Fruit fly (Drosophila melanogaster): ENCODE data around the gene CheA7a.

Gene CheA7a

DNA sequence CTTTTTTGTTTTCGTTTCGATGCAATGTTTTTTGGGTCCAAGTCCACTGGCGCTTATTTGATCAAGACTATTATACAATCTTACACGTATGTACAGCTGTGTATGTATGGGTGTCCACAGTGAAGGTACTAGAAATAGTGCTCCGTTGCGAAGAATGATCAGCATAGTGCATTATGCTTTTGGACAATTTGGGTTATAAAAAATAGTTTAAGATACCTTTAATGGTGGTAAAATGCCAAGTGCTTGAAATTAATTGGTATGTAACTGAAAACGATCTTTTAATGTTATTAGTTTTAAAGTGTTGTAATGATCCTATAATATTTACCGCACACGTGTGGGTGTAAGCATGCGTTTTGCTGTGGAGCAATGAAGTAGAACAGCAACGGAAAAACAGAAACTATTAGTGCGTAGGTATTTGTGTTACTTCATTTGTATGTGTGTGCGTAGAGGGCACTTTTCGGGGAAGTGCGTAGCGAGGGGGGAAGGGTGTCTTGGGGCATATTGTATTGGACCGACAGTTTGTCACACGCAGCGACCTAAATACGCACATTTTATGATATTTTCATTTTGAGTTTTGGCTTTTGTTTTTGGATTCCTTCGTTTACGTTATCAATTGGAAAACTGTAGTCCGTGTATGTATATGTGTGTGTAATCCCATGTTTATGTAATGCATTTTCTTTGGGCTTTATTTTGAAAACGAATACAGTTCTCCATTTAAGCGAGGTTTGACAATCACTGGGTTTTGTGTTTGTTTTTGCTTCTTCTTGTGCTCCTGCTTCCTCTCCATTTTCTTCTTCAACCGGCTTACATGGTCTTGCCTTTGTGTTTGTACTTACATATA lies 41.6 kb upstream of the CheA7a start:
- peak; percentile 81 for TF ChIP-seq sv (GFP tag; optimal IDR thresholded peaks at IDR 0.05)
- no peak for TF ChIP-seq woc (GFP tag; optimal IDR thresholded peaks at IDR 0.05)
- peak; percentile 0 for TF ChIP-seq HLH106 (tag; optimal IDR thresholded peaks at IDR 0.05)

DNA sequence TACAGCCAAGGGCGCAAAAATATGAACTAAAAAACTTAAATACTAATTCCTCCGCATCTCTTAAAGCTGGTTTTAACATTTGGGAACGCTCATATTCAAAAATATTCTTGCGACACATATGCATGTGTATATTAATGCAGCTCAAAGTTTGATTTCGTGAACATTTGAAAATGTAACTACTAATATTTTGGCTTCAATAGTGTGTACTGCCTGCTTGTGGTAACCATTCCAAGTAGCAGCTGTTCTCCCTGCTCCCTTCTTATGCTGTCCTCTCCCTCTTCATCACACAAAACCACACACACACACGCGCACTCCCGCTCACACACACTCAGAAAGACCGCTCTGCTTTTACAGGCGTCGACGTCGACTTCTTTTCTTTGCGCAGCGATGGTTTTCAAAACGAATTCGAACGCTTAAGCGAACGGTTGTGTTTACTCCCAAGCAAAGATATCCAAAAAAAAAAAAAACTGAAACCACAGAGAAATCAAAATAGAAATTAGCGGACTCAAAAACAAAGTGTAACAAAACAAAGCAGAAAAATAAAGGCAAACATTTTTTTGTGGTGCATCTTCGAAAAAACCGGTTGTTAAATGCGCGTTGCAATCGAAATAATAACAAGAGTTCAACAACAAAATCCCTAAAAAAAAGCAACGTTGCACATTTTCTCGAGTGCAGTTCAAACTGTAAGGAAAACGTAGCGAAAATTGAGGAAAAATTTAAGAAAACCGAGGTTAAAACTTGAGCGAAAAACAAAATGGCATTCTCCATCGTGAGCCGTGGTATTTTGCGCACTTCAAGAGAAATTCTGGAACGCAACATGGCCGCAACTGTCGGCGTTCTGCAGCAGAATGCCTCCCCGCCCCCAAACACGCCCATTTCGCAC lies 40.7 kb upstream of the CheA7a start, which contains the start of gene CBP:
CBP (plus strand) TSS at position 391 of the 883 bp plus-strand sequence.
- peak; percentile 68 for TF ChIP-seq CrebA (GFP tag; optimal IDR thresholded peaks at IDR 0.05; ENCODE audit: borderline replicate concordance)
- no peak for TF ChIP-seq Myc (optimal IDR thresholded peaks at IDR 0.05)
- TF ChIP-seq Hnf4 (GFP tag; optimal IDR thresholded peaks at IDR 0.05): peak; percentile 81
- peak; percentile 93 for TF ChIP-seq h (GFP tag; optimal IDR thresholded peaks at IDR 0.05)
- TF ChIP-seq psq (GFP tag; optimal IDR thresholded peaks at IDR 0.05): peak; percentile 94
- peak; percentile 87 for TF ChIP-seq brk (GFP tag; optimal IDR thresholded peaks at IDR 0.05)
- no peak for TF ChIP-seq Hr83 (GFP tag; optimal IDR thresholded peaks at IDR 0.05; ENCODE audit: poor library complexity, severe bottlenecking)
- peak; percentile 86 for TF ChIP-seq rgr (GFP tag; optimal IDR thresholded peaks at IDR 0.05)
- peak; percentile 86 for TF ChIP-seq CG32264 (GFP tag; optimal IDR thresholded peaks at IDR 0.05)
- TF ChIP-seq Hr78 (GFP tag; optimal IDR thresholded peaks at IDR 0.05): no peak
- TF ChIP-seq Dif (GFP tag; optimal IDR thresholded peaks at IDR 0.05; ENCODE audit: partially characterized antibody): no peak
- TF ChIP-seq Jra (GFP tag; optimal IDR thresholded peaks at IDR 0.05): peak; percentile 51
- TF ChIP-seq tai (GFP tag; optimal IDR thresholded peaks at IDR 0.05): peak; percentile 35
- TF ChIP-seq dmrt93B (GFP tag; optimal IDR thresholded peaks at IDR 0.05): peak; percentile 83
- no peak for TF ChIP-seq GATAd (GFP tag; optimal IDR thresholded peaks at IDR 0.05)
- TF ChIP-seq br (GFP tag; optimal IDR thresholded peaks at IDR 0.05): peak; percentile 90
- TF ChIP-seq Mio (GFP tag; optimal IDR thresholded peaks at IDR 0.05): no peak
- TF ChIP-seq ey (GFP tag; optimal IDR thresholded peaks at IDR 0.05): peak; percentile 91
- peak; percentile 84 for TF ChIP-seq sage (GFP tag; optimal IDR thresholded peaks at IDR 0.05)
- TF ChIP-seq CG9705 (GFP tag; optimal IDR thresholded peaks at IDR 0.05): peak; percentile 71
- TF ChIP-seq Rel (GFP tag; optimal IDR thresholded peaks at IDR 0.05): peak; percentile 28
- peak; percentile 61 for TF ChIP-seq Rel (tag; optimal IDR thresholded peaks at IDR 0.05)
- TF ChIP-seq Abd-B (GFP tag; optimal IDR thresholded peaks at IDR 0.05): no peak
- TF ChIP-seq Sp1 (GFP tag; optimal IDR thresholded peaks at IDR 0.05): peak; percentile 92
- TF ChIP-seq woc (GFP tag; optimal IDR thresholded peaks at IDR 0.05): peak; percentile 74
- TF ChIP-seq HLH106 (tag; optimal IDR thresholded peaks at IDR 0.05): peak; percentile 91
- TF ChIP-seq jim (GFP tag; optimal IDR thresholded peaks at IDR 0.05): no peak
- no peak for TF ChIP-seq dsf (GFP tag; optimal IDR thresholded peaks at IDR 0.05; ENCODE audit: borderline replicate concordance)
- TF ChIP-seq Vsx2 (GFP tag; optimal IDR thresholded peaks at IDR 0.05; ENCODE audit: partially characterized antibody): no peak
- TF ChIP-seq dl (GFP tag; optimal IDR thresholded peaks at IDR 0.05; ENCODE audit: insufficient read depth in 1 of 2, partially characterized antibody in 2 of 2): no peak
- TF ChIP-seq sv (GFP tag; optimal IDR thresholded peaks at IDR 0.05): peak; percentile 86
- TF ChIP-seq pan (optimal IDR thresholded peaks at IDR 0.05): no peak
- TF ChIP-seq foxo (GFP tag; optimal IDR thresholded peaks at IDR 0.05): peak; percentile 31 to 92
- peak; percentile 96 for TF ChIP-seq fru (GFP tag; optimal IDR thresholded peaks at IDR 0.05)
- no peak for TF ChIP-seq lola (GFP tag; optimal IDR thresholded peaks at IDR 0.05)
- peak; percentile 41 for TF ChIP-seq Dfd (GFP tag; optimal IDR thresholded peaks at IDR 0.05)
- no peak for TF ChIP-seq N (GFP tag; optimal IDR thresholded peaks at IDR 0.05)
- peak; percentile 85 for TF ChIP-seq OdsH (GFP tag; optimal IDR thresholded peaks at IDR 0.05)
- TF ChIP-seq usp (GFP tag; optimal IDR thresholded peaks at IDR 0.05): no peak

Measured in whole organism, wandering third instar larva.